Worm (Caenorhabditis elegans): ENCODE results near the gene stn-2.

DNA sequence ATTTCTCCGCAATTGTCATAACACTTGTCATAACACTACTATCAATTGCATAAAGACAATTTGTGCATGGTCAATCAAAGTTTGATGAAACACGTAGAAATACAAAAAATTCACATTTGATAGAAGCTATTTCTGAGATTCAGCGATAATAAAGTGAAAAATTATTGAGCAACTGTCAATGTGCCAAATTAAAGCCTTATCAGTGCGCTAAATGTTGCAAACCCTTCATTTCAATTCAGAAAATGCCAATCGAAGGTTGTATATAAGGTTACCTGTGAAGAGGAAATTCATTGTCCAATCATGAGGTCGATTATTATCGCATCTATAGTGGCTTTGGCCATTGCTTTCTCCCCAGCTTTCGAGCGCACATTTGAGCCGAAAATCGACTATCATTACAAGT is 47.2 kb upstream of the stn-2 start, which contains the start of gene vit-1:
- no peak for TF ChIP-seq flt-1 (GFP tag; IDR thresholded peaks at IDR 0.05)
- TF ChIP-seq T22C8.4 (GFP tag; IDR thresholded peaks at IDR 0.05): no peak
- no peak for TF ChIP-seq med-1 (GFP tag; optimal IDR thresholded peaks at IDR 0.05; ENCODE audit: insufficient read depth)

All from whole organism, midembryonic.